Worm (Caenorhabditis elegans) whole organism, young adult: Measurements from ENCODE around the gene atfs-1.

Experiments
- B0019.2 ChIP-seq: fragments of 200-800 bp; sonication (Bioruptor generic); conservative IDR thresholded peaks from 2 replicates; pipeline ENCODE4 v1.3.6; 2022; ENCODE audit warnings: missing genetic modification reagents, missing genetic modification characterization, missing compliant biosample characterization
- B0035.1 ChIP-seq: sonication (generic microtip); optimal IDR thresholded peaks from 2 replicates; lab custom pipeline; 2016; ENCODE audit warnings: missing genetic modification characterization, mild to moderate bottlenecking, missing compliant biosample characterization, missing genotype, missing genetic modification reagents
- C17E4.6 ChIP-seq: fragments of 200-800 bp; sonication (Bioruptor generic); IDR thresholded peaks from 2 replicates; pipeline ENCODE4 v1.3.6; 2022; ENCODE audit warnings: missing genetic modification reagents, missing genetic modification characterization, missing compliant biosample characterization
- D2030.7 ChIP-seq: fragments of 200-800 bp; sonication (Bioruptor generic); IDR thresholded peaks from 2 replicates; pipeline ENCODE4 v1.3.6; 2022; ENCODE audit warnings: missing genetic modification reagents, missing genetic modification characterization, missing compliant biosample characterization
- F39B2.1 ChIP-seq: fragments of 200-800 bp; sonication (Bioruptor generic); IDR thresholded peaks from 2 replicates; pipeline ENCODE4 v1.3.6; 2022; ENCODE audit warnings: missing genetic modification reagents, missing genetic modification characterization, missing compliant biosample characterization
- F52B5.7 ChIP-seq: sonication (generic microtip); optimal IDR thresholded peaks from 2 replicates; lab custom pipeline; 2016; ENCODE audit warnings: mild to moderate bottlenecking, missing genetic modification characterization, missing compliant biosample characterization
- Y53F4B.3 ChIP-seq: fragments of 200-800 bp; sonication (Bioruptor generic); IDR thresholded peaks from 2 replicates; pipeline ENCODE4 v1.3.6; 2022; ENCODE audit warnings: missing genetic modification reagents, missing genetic modification characterization, missing compliant biosample characterization
- Y56A3A.18 ChIP-seq: fragments of 200-800 bp; sonication (Bioruptor generic); IDR thresholded peaks from 2 replicates; pipeline ENCODE4 v1.3.6; 2022; ENCODE audit warnings: missing genetic modification reagents, missing genetic modification characterization, missing compliant biosample characterization
- Y95B8A.8 ChIP-seq: fragments of 200-800 bp; sonication (Bioruptor generic); IDR thresholded peaks from 2 replicates; pipeline ENCODE4 v1.3.6; 2022; ENCODE audit warnings: missing genetic modification reagents, missing genetic modification characterization, missing compliant biosample characterization
- attf-3 ChIP-seq: fragments of 200-800 bp; sonication (Bioruptor generic); conservative IDR thresholded peaks from 2 replicates; pipeline ENCODE4 v1.3.6; 2022; ENCODE audit warnings: missing genetic modification reagents, missing genetic modification characterization, missing compliant biosample characterization
- bed-2 ChIP-seq: fragments of 200-800 bp; sonication (Bioruptor generic); IDR thresholded peaks from 2 replicates; pipeline ENCODE4 v1.3.6; 2022; ENCODE audit warnings: missing genetic modification reagents, missing genetic modification characterization, missing compliant biosample characterization
- ccch-3 ChIP-seq: fragments of 200-800 bp; sonication (Bioruptor generic); optimal IDR thresholded peaks from 2 replicates; lab custom pipeline; 2018; ENCODE audit warnings: mild to moderate bottlenecking, missing genetic modification characterization, missing compliant biosample characterization
- cebp-1 ChIP-seq, 2 experiments: fragments of 200-800 bp in 1 of 2; sonication (Bioruptor generic) in 1 of 2; sonication (generic microtip) in 1 of 2; IDR thresholded peaks in 1 of 2; optimal IDR thresholded peaks in 1 of 2; 2 replicates each; pipeline versions ENCODE4 v1.3.6 to Lab custom; 2017 to 2022; ENCODE audit warnings: missing compliant biosample characterization in 2 of 2, missing genetic modification characterization in 2 of 2, mild to moderate bottlenecking in 1 of 2, missing genetic modification reagents in 1 of 2, moderate library complexity in 1 of 2
- cebp-2 ChIP-seq: fragments of 200-800 bp; sonication (Bioruptor generic); IDR thresholded peaks from 2 replicates; pipeline ENCODE4 v1.3.6; 2022; ENCODE audit warnings: missing genetic modification characterization, missing compliant biosample characterization
- dpff-1 ChIP-seq: sonication (generic microtip); optimal IDR thresholded peaks from 2 replicates; lab custom pipeline; 2017; ENCODE audit warnings: mild to moderate bottlenecking, missing genetic modification characterization, missing compliant biosample characterization
- dpl-1 ChIP-seq: fragments of 150-350 bp; optimal IDR thresholded peaks from 2 replicates; lab custom pipeline; 2014; ENCODE audit warnings: missing biosample characterization, missing genetic modification reagents, missing genetic modification characterization
- efl-1 ChIP-seq: fragments of 150-350 bp; optimal IDR thresholded peaks from 2 replicates; lab custom pipeline; 2014; ENCODE audit warnings: missing biosample characterization, missing genetic modification reagents, missing genetic modification characterization
- gei-17 ChIP-seq: fragments of 200-800 bp; sonication (Bioruptor generic); optimal IDR thresholded peaks from 2 replicates; lab custom pipeline; 2018; ENCODE audit warnings: mild to moderate bottlenecking, missing genetic modification characterization, missing compliant biosample characterization
- hmg-1.2 ChIP-seq: fragments of 200-800 bp; sonication (Bioruptor generic); IDR thresholded peaks from 2 replicates; pipeline ENCODE4 v1.3.6; 2022; ENCODE audit warnings: missing genetic modification reagents, missing genetic modification characterization, missing compliant biosample characterization
- hmg-20 ChIP-seq: fragments of 200-800 bp; sonication (Bioruptor generic); IDR thresholded peaks from 2 replicates; pipeline ENCODE4 v1.3.6; 2022; ENCODE audit warnings: missing genetic modification reagents, missing genetic modification characterization, missing compliant biosample characterization
- hrde-1 ChIP-seq: sonication (generic microtip); optimal IDR thresholded peaks from 2 replicates; lab custom pipeline; 2016; ENCODE audit warnings: missing genetic modification characterization, mild to moderate bottlenecking, missing compliant biosample characterization, moderate library complexity, missing genotype, missing genetic modification reagents, borderline replicate concordance
- lin-26 ChIP-seq: fragments of 200-800 bp; sonication (Bioruptor generic); IDR thresholded peaks from 2 replicates; pipeline ENCODE4 v1.3.6; 2022; ENCODE audit warnings: missing genetic modification reagents, missing genetic modification characterization, missing compliant biosample characterization
- lin-54 ChIP-seq: fragments of 200-800 bp; sonication (Bioruptor generic); optimal IDR thresholded peaks from 2 replicates; lab custom pipeline; 2018; ENCODE audit warnings: mild to moderate bottlenecking, missing genetic modification characterization, missing compliant biosample characterization
- lir-1 ChIP-seq: fragments of 200-800 bp; sonication (Bioruptor generic); conservative IDR thresholded peaks from 2 replicates; pipeline ENCODE4 v1.3.6; 2022; ENCODE audit warnings: missing genetic modification reagents, missing genetic modification characterization, missing compliant biosample characterization
- madf-3 ChIP-seq: fragments of 200-800 bp; sonication (Bioruptor generic); IDR thresholded peaks from 2 replicates; pipeline ENCODE4 v1.3.6; 2022; ENCODE audit warnings: missing genetic modification reagents, missing genetic modification characterization, missing compliant biosample characterization
- madf-8 ChIP-seq: fragments of 200-800 bp; sonication (Bioruptor generic); conservative IDR thresholded peaks from 2 replicates; pipeline ENCODE4 v1.3.6; 2022; ENCODE audit warnings: missing genetic modification reagents, missing genetic modification characterization, missing compliant biosample characterization
- mel-28 ChIP-seq: sonication (generic microtip); optimal IDR thresholded peaks from 2 replicates; lab custom pipeline; 2016; ENCODE audit warnings: borderline replicate concordance, mild to moderate bottlenecking, missing genetic modification characterization, missing compliant biosample characterization
- nfya-2 ChIP-seq: fragments of 200-800 bp; sonication (Bioruptor generic); IDR thresholded peaks from 2 replicates; pipeline ENCODE4 v1.3.6; 2022; ENCODE audit warnings: missing genetic modification reagents, missing genetic modification characterization, missing compliant biosample characterization
- nhr-27 ChIP-seq: fragments of 200-800 bp; sonication (Bioruptor generic); optimal IDR thresholded peaks from 2 replicates; lab custom pipeline; 2018; ENCODE audit warnings: mild to moderate bottlenecking, missing genetic modification characterization, moderate library complexity, missing compliant biosample characterization
- rpc-1 ChIP-seq, 2 experiments: fragments of 150-350 bp in 1 of 2; sonication (generic microtip) in 1 of 2; optimal IDR thresholded peaks; 2 replicates each; lab custom pipeline; 2014 to 2018; ENCODE audit warnings: missing biosample characterization in 1 of 2, missing genetic modification characterization in 1 of 2, missing genetic modification reagents in 1 of 2, missing genotype in 1 of 2
- sdz-38 ChIP-seq: sonication (generic microtip); optimal IDR thresholded peaks from 2 replicates; lab custom pipeline; 2016; ENCODE audit warnings: missing genotype, missing genetic modification characterization, missing compliant biosample characterization
- tbp1 ChIP-seq: fragments of 200-800 bp; sonication (Bioruptor generic); optimal IDR thresholded peaks from 2 replicates; lab custom pipeline; 2018; ENCODE audit warnings: mild to moderate bottlenecking, missing genetic modification characterization, missing compliant biosample characterization
- tbx-9 ChIP-seq: sonication (generic microtip); optimal IDR thresholded peaks from 2 replicates; lab custom pipeline; 2016; ENCODE audit warnings: borderline replicate concordance, missing genetic modification characterization, inconsistent platforms, missing compliant biosample characterization
- tlf-1 ChIP-seq: fragments of 200-800 bp; sonication (Bioruptor generic); optimal IDR thresholded peaks from 2 replicates; lab custom pipeline; 2018; ENCODE audit warnings: mild to moderate bottlenecking, missing genetic modification characterization, missing compliant biosample characterization
- zfh-2 ChIP-seq: fragments of 200-800 bp; sonication (Bioruptor generic); conservative IDR thresholded peaks from 2 replicates; pipeline ENCODE4 v1.3.6; 2022; ENCODE audit warnings: missing genetic modification reagents, missing genetic modification characterization, missing compliant biosample characterization
- ztf-26 ChIP-seq: sonication (generic microtip); optimal IDR thresholded peaks from 2 replicates; lab custom pipeline; 2017; ENCODE audit warnings: missing genetic modification characterization, missing compliant biosample characterization
- ztf-6 ChIP-seq: fragments of 200-800 bp; sonication (Bioruptor generic); IDR thresholded peaks from 2 replicates; pipeline ENCODE4 v1.3.6; 2022; ENCODE audit warnings: missing genetic modification reagents, missing genetic modification characterization, missing compliant biosample characterization

atfs-1 gene

ce11 chrV:14145267-14145666 is 48.2 kb upstream of the atfs-1 start, which contains the start of gene par-1:
TSS of gene par-1 (minus strand) at chrV:14145367.
- TF ChIP-seq hmg-20 (no peak), efl-1 (GFP tag; lab: Kevin White, UChicago) (no peak), B0035.1 (tag; lab: Kevin White, UChicago) (no peak), C17E4.6 (GFP tag; lab: Robert Waterston, UW) (no peak), ccch-3 (no peak), cebp-2 (GFP tag; lab: Robert Waterston, UW) (no peak), ztf-6 (GFP tag; lab: Robert Waterston, UW) (no peak), bed-2 (GFP tag; lab: Robert Waterston, UW) (no peak), hrde-1 (no peak), dpff-1 (tag; lab: Kevin White, UChicago) (no peak), nhr-27 (tag; lab: Kevin White, UChicago) (no peak), B0019.2 (GFP tag; lab: Robert Waterston, UW) (no peak), cebp-1 (GFP tag; IDR thresholded peaks at IDR 0.05; lab: Robert Waterston, UW) (no peak), cebp-1 (tag; optimal IDR thresholded peaks at IDR 0.05; lab: Kevin White, UChicago) (no peak)

ce11 chrV:14146199-14146598 is 47.3 kb upstream of the atfs-1 start, which contains the start of gene acs-10:
TSS of gene acs-10 (plus strand) at chrV:14146499.
- TF ChIP-seq rpc-1 (optimal IDR thresholded peaks at IDR 0.05; lab: Kevin White, UChicago) (no peak), rpc-1 (tag; optimal IDR thresholded peaks at IDR 0.05; lab: Kevin White, UChicago) (no peak), D2030.7 (GFP tag; lab: Robert Waterston, UW) (no peak), tbp1 (no peak), nfya-2 (GFP tag; lab: Robert Waterston, UW) (no peak), F39B2.1 (GFP tag; lab: Robert Waterston, UW) (no peak)
- TF ChIP-seq, all 124 proteins: peak for 0

DNA sequence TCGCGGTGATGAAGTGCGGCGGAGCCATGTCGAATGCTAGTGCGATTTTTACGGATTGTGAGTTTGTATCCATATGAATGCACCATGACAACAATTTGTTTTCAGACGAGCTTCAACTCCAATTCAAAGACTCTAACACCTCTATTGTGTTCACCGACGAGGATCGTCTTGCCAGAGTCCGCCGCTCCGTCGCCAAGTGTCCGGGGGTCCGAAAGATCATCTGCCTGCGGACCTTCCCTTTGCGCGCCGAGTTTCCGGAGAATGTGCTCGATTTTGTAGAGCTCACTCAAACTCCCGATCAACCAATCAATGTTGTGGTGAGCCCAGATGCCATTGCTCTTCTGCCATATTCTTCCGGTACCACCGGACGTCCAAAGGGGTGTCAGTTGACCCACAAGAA is 46.3 kb upstream of the atfs-1 start:
- TF ChIP-seq sdz-38 (tag; lab: Kevin White, UChicago) = no peak
- peak; percentile 65 for TF ChIP-seq zfh-2 (GFP tag; lab: Robert Waterston, UW)

DNA sequence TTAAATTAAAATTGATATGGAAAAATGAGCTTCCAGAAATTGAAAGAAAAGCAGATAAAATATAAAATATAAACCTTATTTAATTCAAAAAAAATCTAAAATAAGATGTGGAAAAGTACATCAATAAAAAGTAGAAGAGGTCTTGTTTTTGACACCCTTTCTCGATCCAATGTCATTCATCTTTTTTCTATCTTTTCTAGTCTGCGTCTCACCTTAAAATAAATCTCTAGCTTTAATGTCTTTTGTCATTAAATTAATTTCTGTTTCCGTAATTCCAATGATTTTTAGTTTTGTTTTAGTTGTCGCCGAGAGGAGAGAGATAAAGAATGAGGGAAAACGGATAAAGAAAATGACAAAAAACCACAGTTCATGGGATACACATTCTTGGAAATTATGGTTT is 44.3 kb upstream of the atfs-1 start:
- TF ChIP-seq tbx-9 (tag; lab: Kevin White, UChicago) (no peak), attf-3 (no peak), dpl-1 (GFP tag; lab: Kevin White, UChicago) (no peak), lin-26 (GFP tag; lab: Robert Waterston, UW) (no peak), F52B5.7 (tag; lab: Kevin White, UChicago) (no peak), gei-17 (no peak), mel-28 (tag; lab: Kevin White, UChicago) (no peak), Y95B8A.8 (GFP tag; lab: Robert Waterston, UW) (no peak), lir-1 (GFP tag; lab: Robert Waterston, UW) (no peak), Y53F4B.3 (GFP tag; lab: Robert Waterston, UW) (no peak), nhr-27 (tag; lab: Kevin White, UChicago) (no peak), madf-8 (GFP tag; lab: Robert Waterston, UW) (no peak), madf-3 (GFP tag; lab: Robert Waterston, UW) (no peak)
- TF ChIP-seq, all 124 proteins: peak for 0

- TF ChIP-seq Y56A3A.18 (GFP tag; lab: Robert Waterston, UW) (no peak), lin-54 (no peak), ztf-26 (tag; lab: Kevin White, UChicago) (no peak), hmg-1.2 (no peak), tlf-1 (GFP tag; lab: Kevin White, UChicago) (no peak), sdz-38 (tag; lab: Kevin White, UChicago) (no peak)
Measured at ce11 chrV:14150966-14151365, 42.5 kb upstream of the atfs-1 start.
